Worm (Caenorhabditis elegans) whole organism, L1 larva: ENCODE measurements around the gene daf-9.

Experiments used
- C04F5.9 ChIP-seq: sonication (generic microtip); optimal IDR thresholded peaks from 2 replicates; lab custom pipeline; 2016; ENCODE audit warnings: missing genetic modification characterization, missing compliant biosample characterization
- C34B4.2 ChIP-seq: sonication (generic microtip); optimal IDR thresholded peaks from 2 replicates; lab custom pipeline; 2017; ENCODE audit warnings: mild to moderate bottlenecking, missing genetic modification characterization, missing compliant biosample characterization
- Y116A8C.19 ChIP-seq: sonication (generic microtip); optimal IDR thresholded peaks from 2 replicates; lab custom pipeline; 2016; ENCODE audit warnings: missing compliant biosample characterization, missing genetic modification characterization, borderline replicate concordance
- aha-1 ChIP-seq: fragments of 150-350 bp; optimal IDR thresholded peaks from 2 replicates; lab custom pipeline; 2014; ENCODE audit warnings: missing biosample characterization, missing genetic modification characterization
- alr-1 ChIP-seq: fragments of 200-800 bp; sonication (Bioruptor generic); optimal IDR thresholded peaks from 2 replicates; lab custom pipeline; 2018; ENCODE audit warnings: borderline replicate concordance, mild to moderate bottlenecking, missing genetic modification characterization, missing compliant biosample characterization
- ceh-63 ChIP-seq: fragments of 200-800 bp; sonication (Bioruptor generic); optimal IDR thresholded peaks from 2 replicates; lab custom pipeline; 2018; ENCODE audit warnings: mild to moderate bottlenecking, missing genetic modification characterization, missing compliant biosample characterization
- ceh-8 ChIP-seq: fragments of 200-800 bp; sonication (Bioruptor generic); optimal IDR thresholded peaks from 2 replicates; lab custom pipeline; 2018; ENCODE audit warnings: mild to moderate bottlenecking, missing genetic modification characterization, moderate library complexity, missing compliant biosample characterization
- ceh-90 ChIP-seq: sonication (generic microtip); optimal IDR thresholded peaks from 2 replicates; lab custom pipeline; 2016; ENCODE audit warnings: missing genetic modification characterization, missing compliant biosample characterization
- dpl-1 ChIP-seq, 3 experiments: fragments of 150-350 bp in 2 of 3; sonication (generic microtip) in 1 of 3; optimal IDR thresholded peaks; 2 replicates each; lab custom pipeline; 2014 to 2017; ENCODE audit warnings: missing biosample characterization in 3 of 3, missing genetic modification characterization in 3 of 3, missing genetic modification reagents in 3 of 3
- efl-3 ChIP-seq: fragments of 200-800 bp; sonication (Bioruptor generic); optimal IDR thresholded peaks from 2 replicates; lab custom pipeline; 2018; ENCODE audit warnings: mild to moderate bottlenecking, missing genetic modification characterization, missing compliant biosample characterization
- elt-2 ChIP-seq: sonication (generic microtip); optimal IDR thresholded peaks from 2 replicates; lab custom pipeline; 2016; ENCODE audit warnings: missing genetic modification characterization, mild to moderate bottlenecking, inconsistent platforms, missing compliant biosample characterization, missing genetic modification reagents
- fkh-4 ChIP-seq: sonication (generic microtip); optimal IDR thresholded peaks from 2 replicates; lab custom pipeline; 2016; ENCODE audit warnings: missing compliant biosample characterization, missing genetic modification characterization, borderline replicate concordance
- fkh-8 ChIP-seq: sonication (generic microtip); optimal IDR thresholded peaks from 2 replicates; lab custom pipeline; 2016; ENCODE audit warnings: mild to moderate bottlenecking, missing genetic modification characterization, missing compliant biosample characterization
- fos-1 ChIP-seq: fragments of 150-350 bp; optimal IDR thresholded peaks from 2 replicates; lab custom pipeline; 2014; ENCODE audit warnings: missing biosample characterization, missing genetic modification characterization
- hlh-4 ChIP-seq: sonication (generic microtip); optimal IDR thresholded peaks from 2 replicates; lab custom pipeline; 2016; ENCODE audit warnings: mild to moderate bottlenecking, missing genetic modification characterization, missing compliant biosample characterization
- hpl-2 ChIP-seq: fragments of 150-350 bp; optimal IDR thresholded peaks from 2 replicates; lab custom pipeline; 2014; ENCODE audit warnings: missing biosample characterization, missing genetic modification reagents, missing genetic modification characterization
- jun-1 ChIP-seq: fragments of 150-350 bp; optimal IDR thresholded peaks from 2 replicates; lab custom pipeline; 2014; ENCODE audit warnings: missing biosample characterization, missing genetic modification reagents, missing genetic modification characterization
- lin-13 ChIP-seq: fragments of 150-350 bp; optimal IDR thresholded peaks from 2 replicates; lab custom pipeline; 2014; ENCODE audit warnings: missing biosample characterization, missing genetic modification reagents, missing genetic modification characterization
- lin-14 ChIP-seq: fragments of 200-800 bp; sonication (Bioruptor generic); optimal IDR thresholded peaks from 2 replicates; lab custom pipeline; 2018; ENCODE audit warnings: mild to moderate bottlenecking, missing genetic modification characterization, moderate library complexity, missing compliant biosample characterization
- lin-35 ChIP-seq, 2 experiments: fragments of 150-350 bp; optimal IDR thresholded peaks; 2 replicates each; lab custom pipeline; 2014; ENCODE audit warnings: missing biosample characterization in 2 of 2, missing genetic modification characterization in 2 of 2, missing genetic modification reagents in 2 of 2
- lin-39 ChIP-seq: fragments of 150-350 bp; optimal IDR thresholded peaks from 2 replicates; lab custom pipeline; 2014; ENCODE audit warnings: missing biosample characterization, missing genetic modification reagents, missing genetic modification characterization
- mef-2 ChIP-seq: fragments of 150-350 bp; optimal IDR thresholded peaks from 2 replicates; lab custom pipeline; 2014; ENCODE audit warnings: missing biosample characterization, missing genetic modification characterization
- nhr-11 ChIP-seq: fragments of 150-350 bp; optimal IDR thresholded peaks from 2 replicates; lab custom pipeline; 2014; ENCODE audit warnings: missing biosample characterization, missing genetic modification characterization
- nhr-12 ChIP-seq: sonication (generic microtip); optimal IDR thresholded peaks from 2 replicates; lab custom pipeline; 2017; ENCODE audit warnings: missing biosample characterization, missing genetic modification characterization
- nhr-28 ChIP-seq: fragments of 150-350 bp; optimal IDR thresholded peaks from 2 replicates; lab custom pipeline; 2014; ENCODE audit warnings: missing biosample characterization, missing genetic modification characterization
- nhr-71 ChIP-seq: sonication (generic microtip); optimal IDR thresholded peaks from 2 replicates; lab custom pipeline; 2016; ENCODE audit warnings: mild to moderate bottlenecking, missing genetic modification characterization, moderate library complexity, missing compliant biosample characterization
- nhr-77 ChIP-seq: fragments of 150-350 bp; optimal IDR thresholded peaks from 2 replicates; lab custom pipeline; 2014; ENCODE audit warnings: missing biosample characterization, missing genetic modification characterization
- nhr-84 ChIP-seq: sonication (generic microtip); optimal IDR thresholded peaks from 2 replicates; lab custom pipeline; 2017; ENCODE audit warnings: missing biosample characterization, missing genetic modification characterization
- pag-3 ChIP-seq: sonication (generic microtip); optimal IDR thresholded peaks from 2 replicates; lab custom pipeline; 2017; ENCODE audit warnings: missing genetic modification characterization, mild to moderate bottlenecking, missing compliant biosample characterization, antibody characterized with exemption, borderline replicate concordance; ENCODE audit not compliant: insufficient read depth
- pax-3 ChIP-seq: fragments of 200-800 bp; sonication (Bioruptor generic); optimal IDR thresholded peaks from 2 replicates; lab custom pipeline; 2018; ENCODE audit warnings: mild to moderate bottlenecking, missing genetic modification characterization, moderate library complexity, missing compliant biosample characterization
- pqm-1 ChIP-seq: sonication (generic microtip); optimal IDR thresholded peaks from 3 replicates; lab custom pipeline; 2017; ENCODE audit warnings: missing biosample characterization, missing genetic modification characterization
- rnt-1 ChIP-seq: sonication (generic microtip); optimal IDR thresholded peaks from 2 replicates; lab custom pipeline; 2016; ENCODE audit warnings: mild to moderate bottlenecking, missing genetic modification characterization, moderate library complexity, missing compliant biosample characterization
- skn-1 ChIP-seq: fragments of 150-350 bp; optimal IDR thresholded peaks from 2 replicates; lab custom pipeline; 2014; ENCODE audit warnings: missing biosample characterization, missing genetic modification characterization
- snpc-4 ChIP-seq: fragments of 150-350 bp; optimal IDR thresholded peaks from 2 replicates; lab custom pipeline; 2014; ENCODE audit warnings: missing biosample characterization, missing genetic modification characterization
- sox-4 ChIP-seq: sonication (generic microtip); optimal IDR thresholded peaks from 2 replicates; lab custom pipeline; 2016; ENCODE audit warnings: missing genetic modification characterization, missing compliant biosample characterization
- swsn-7 ChIP-seq: sonication (generic microtip); optimal IDR thresholded peaks from 2 replicates; lab custom pipeline; 2016; ENCODE audit warnings: missing genetic modification characterization, missing compliant biosample characterization
- tbx-2 ChIP-seq: sonication (generic microtip); optimal IDR thresholded peaks from 2 replicates; lab custom pipeline; 2016; ENCODE audit warnings: missing genetic modification characterization, missing compliant biosample characterization
- tlp-1 ChIP-seq: fragments of 150-350 bp; optimal IDR thresholded peaks from 2 replicates; lab custom pipeline; 2014; ENCODE audit warnings: missing biosample characterization, missing genetic modification characterization
- unc-130 ChIP-seq: fragments of 150-350 bp; optimal IDR thresholded peaks from 2 replicates; lab custom pipeline; 2017; ENCODE audit warnings: missing biosample characterization, missing genetic modification characterization, inconsistent platforms
- unc-30 ChIP-seq: sonication (generic microtip); optimal IDR thresholded peaks from 2 replicates; lab custom pipeline; 2017; ENCODE audit warnings: missing biosample characterization, missing genetic modification characterization
- unc-62 ChIP-seq: fragments of 150-350 bp; optimal IDR thresholded peaks from 2 replicates; lab custom pipeline; 2014; ENCODE audit warnings: missing biosample characterization, missing genetic modification reagents, missing genetic modification characterization
- unc-98 ChIP-seq: fragments of 200-800 bp; sonication (Bioruptor generic); IDR thresholded peaks from 2 replicates; pipeline ENCODE4 v1.3.6; 2022; ENCODE audit warnings: missing genetic modification characterization, missing compliant biosample characterization
- vab-15 ChIP-seq: sonication (generic microtip); optimal IDR thresholded peaks from 2 replicates; lab custom pipeline; 2017; ENCODE audit warnings: missing genotype, mild to moderate bottlenecking, missing genetic modification characterization, missing compliant biosample characterization
- xbp-1 ChIP-seq: sonication (generic microtip); optimal IDR thresholded peaks from 2 replicates; lab custom pipeline; 2016; ENCODE audit warnings: missing genetic modification characterization, missing compliant biosample characterization
- zag-1 ChIP-seq: fragments of 150-350 bp; optimal IDR thresholded peaks from 2 replicates; lab custom pipeline; 2014; ENCODE audit warnings: missing biosample characterization, missing genetic modification characterization
- zip-4 ChIP-seq: fragments of 200-800 bp; sonication (Bioruptor generic); optimal IDR thresholded peaks from 2 replicates; lab custom pipeline; 2018; ENCODE audit warnings: mild to moderate bottlenecking, missing genetic modification characterization, moderate library complexity, missing compliant biosample characterization
- ztf-11 ChIP-seq, 2 experiments: sonication (generic microtip); optimal IDR thresholded peaks; 2 replicates each; lab custom pipeline; 2016 to 2017; ENCODE audit warnings: missing genetic modification characterization in 2 of 2, missing biosample characterization in 1 of 2, missing compliant biosample characterization in 1 of 2

The daf-9 gene

ce11 chrX:6207687-6208088 is 11.0 kb downstream of the daf-9 start, which contains the start of gene T13C5.6 (continued):
- TF ChIP-seq elt-2 (tag; lab: Kevin White, UChicago) (peak; percentile 79), dpl-1 (GFP tag; optimal IDR thresholded peaks at IDR 0.05; lab: Kevin White, UChicago) (peak in 2 of 3 experiments; percentile 44 to 45), lin-13 (GFP tag; lab: Kevin White, UChicago) (peak; percentile 70), pqm-1 (tag; lab: Kevin White, UChicago) (no peak), lin-14 (peak; percentile 92), unc-30 (no peak), nhr-77 (peak; percentile 84), pag-3 (tag; lab: Kevin White, UChicago) (no peak), C04F5.9 (tag; lab: Kevin White, UChicago) (peak; percentile 63), ceh-90 (tag; lab: Kevin White, UChicago) (peak; percentile 81), C34B4.2 (tag; lab: Kevin White, UChicago) (no peak), vab-15 (tag; lab: Kevin White, UChicago) (peak; percentile 66), nhr-71 (peak; percentile 92), tlp-1 (tag; lab: Kevin White, UChicago) (no peak), swsn-7 (tag; lab: Kevin White, UChicago) (peak; percentile 88), mef-2 (tag; lab: Kevin White, UChicago) (peak; percentile 22), Y116A8C.19 (tag; lab: Kevin White, UChicago) (peak; percentile 4), xbp-1 (peak; percentile 97), nhr-12 (no peak), pax-3 (tag; lab: Kevin White, UChicago) (peak; percentile 83), lin-39 (tag; lab: Kevin White, UChicago) (peak; percentile 72), fos-1 (tag; lab: Kevin White, UChicago) (peak; percentile 67), unc-98 (0 out of 2 replicates have a peak, but pooled peaks have one; percentile 20), alr-1 (tag; lab: Kevin White, UChicago) (no peak), nhr-84 (tag; lab: Kevin White, UChicago) (no peak), ceh-8 (GFP tag; lab: Kevin White, UChicago) (peak; percentile 78), skn-1 (tag; lab: Kevin White, UChicago) (peak; percentile 86), ztf-11 (tag; optimal IDR thresholded peaks at IDR 0.05; lab: Kevin White, UChicago) (peak in 1 of 2 experiments; percentile 86), efl-3 (no peak), fkh-4 (tag; lab: Kevin White, UChicago) (peak; percentile 77), tbx-2 (tag; lab: Kevin White, UChicago) (peak; percentile 91), hpl-2 (GFP tag; lab: Kevin White, UChicago) (peak; percentile 89), sox-4 (peak; percentile 89), unc-62 (GFP tag; lab: Kevin White, UChicago) (no peak), nhr-11 (no peak), ceh-63 (GFP tag; lab: Kevin White, UChicago) (no peak), nhr-28 (no peak), fkh-8 (peak; percentile 88), rnt-1 (tag; lab: Kevin White, UChicago) (peak; percentile 97), unc-130 (tag; lab: Kevin White, UChicago) (peak; percentile 71), zip-4 (GFP tag; lab: Kevin White, UChicago) (peak; percentile 63), zag-1 (tag; lab: Kevin White, UChicago) (peak; percentile 0), aha-1 (tag; lab: Kevin White, UChicago) (peak; percentile 4), lin-35 (GFP tag; optimal IDR thresholded peaks at IDR 0.05; lab: Kevin White, UChicago) (peak; percentile 69 to 85), snpc-4 (peak; percentile 57), jun-1 (peak; percentile 66), hlh-4 (no peak)
- TF ChIP-seq, all 84 proteins: peak for 62
